Worm (Caenorhabditis elegans): ENCODE measurements around the gene srw-122.

ce11 chrV:2913948-2914347 is 38.1 kb downstream of the srw-122 start, which contains the start of gene srh-146:
- TF ChIP-seq W03F9.2 (tag; optimal IDR thresholded peaks at IDR 0.05) = no peak
- no peak for TF ChIP-seq dao-5 (tag; optimal IDR thresholded peaks at IDR 0.05)
- no peak for TF ChIP-seq him-1 (tag; optimal IDR thresholded peaks at IDR 0.05)
